Worm (Caenorhabditis elegans): Measurements from ENCODE around the gene pfn-2.

The pfn-2 gene

DNA sequence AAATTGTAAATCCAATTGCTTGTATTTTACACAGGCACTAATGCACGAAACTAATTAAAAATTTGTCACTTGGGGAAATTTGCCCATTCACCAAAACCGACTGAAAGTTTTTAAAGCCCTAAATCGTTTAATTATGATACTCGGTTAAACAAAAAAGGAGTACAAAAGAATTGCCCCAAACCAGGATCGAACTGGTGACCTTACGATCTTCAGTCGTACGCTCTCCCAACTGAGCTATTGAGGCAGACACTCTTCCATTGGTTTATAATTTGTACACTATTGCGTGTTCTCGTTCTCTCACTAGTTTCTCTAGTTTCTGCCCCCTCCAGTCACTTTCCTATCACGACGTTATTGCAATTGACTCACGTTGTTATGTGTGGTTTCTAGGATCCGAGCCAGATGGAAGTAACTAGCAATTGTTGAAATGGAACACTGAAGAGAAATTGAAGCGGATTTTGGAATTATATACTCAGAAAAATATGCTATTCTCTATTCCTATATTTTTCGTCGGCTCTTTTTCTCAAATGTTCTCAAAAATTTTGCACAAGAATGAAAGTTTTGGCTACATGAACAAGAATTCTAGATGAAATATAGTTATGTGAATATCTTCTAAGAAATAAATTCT lies 34.5 kb downstream of the pfn-2 start (continued):
- TF ChIP-seq hlh-17 (GFP tag; optimal IDR thresholded peaks at IDR 0.05; ENCODE audit: borderline replicate concordance): no peak
- TF ChIP-seq C16A3.4 (tag; optimal IDR thresholded peaks at IDR 0.05): peak; percentile 14
- peak; percentile 45 for TF ChIP-seq lir-3 (tag; optimal IDR thresholded peaks at IDR 0.05; ENCODE audit: poor library complexity)
- TF ChIP-seq unc-130 (tag; optimal IDR thresholded peaks at IDR 0.05): peak; percentile 38
- TF ChIP-seq pag-3 (tag; optimal IDR thresholded peaks at IDR 0.05; ENCODE audit: borderline replicate concordance, insufficient read depth): no peak
- no peak for TF ChIP-seq vab-15 (tag; optimal IDR thresholded peaks at IDR 0.05)
- TF ChIP-seq nhr-20 (tag; optimal IDR thresholded peaks at IDR 0.05): peak; percentile 48
- TF ChIP-seq fkh-8 (tag; optimal IDR thresholded peaks at IDR 0.05): no peak
- TF ChIP-seq lin-15B (tag; optimal IDR thresholded peaks at IDR 0.05): no peak
- peak; percentile 49 for TF ChIP-seq swsn-7 (tag; optimal IDR thresholded peaks at IDR 0.05)
- TF ChIP-seq grh-1 (GFP tag; IDR thresholded peaks at IDR 0.05): no peak
- TF ChIP-seq aha-1 (tag; optimal IDR thresholded peaks at IDR 0.05): no peak
- TF ChIP-seq Y116A8C.19 (tag; optimal IDR thresholded peaks at IDR 0.05; ENCODE audit: borderline replicate concordance): no peak
- no peak for TF ChIP-seq efl-3 (GFP tag; optimal IDR thresholded peaks at IDR 0.05)
- TF ChIP-seq sox-4 (tag; optimal IDR thresholded peaks at IDR 0.05): no peak
- TF ChIP-seq nhr-76 (tag; optimal IDR thresholded peaks at IDR 0.05): no peak
- no peak for TF ChIP-seq nhr-84 (tag; optimal IDR thresholded peaks at IDR 0.05)
- TF ChIP-seq rnt-1 (tag; optimal IDR thresholded peaks at IDR 0.05): peak; percentile 54
- peak in 1 of 2 experiments; percentile 5 for TF ChIP-seq efl-1 (optimal IDR thresholded peaks at IDR 0.05)
- peak in 1 of 2 experiments; percentile 90 for TF ChIP-seq efl-1 (GFP tag; optimal IDR thresholded peaks at IDR 0.05 in 1 of 2)
- no peak for TF ChIP-seq C34B4.2 (tag; optimal IDR thresholded peaks at IDR 0.05)
- TF ChIP-seq snu-23 (GFP tag; optimal IDR thresholded peaks at IDR 0.05): peak; percentile 68
- TF ChIP-seq egl-13 (tag; optimal IDR thresholded peaks at IDR 0.05): no peak
- no peak for TF ChIP-seq mab-9 (GFP tag; IDR thresholded peaks at IDR 0.05)
- no peak for TF ChIP-seq zag-1 (tag; optimal IDR thresholded peaks at IDR 0.05)
- no peak for TF ChIP-seq ets-5 (GFP tag; IDR thresholded peaks at IDR 0.05)
- TF ChIP-seq hlh-4 (tag; optimal IDR thresholded peaks at IDR 0.05): no peak
- TF ChIP-seq ztf-11 (tag; optimal IDR thresholded peaks at IDR 0.05): no peak
- TF ChIP-seq blmp-1 (tag; optimal IDR thresholded peaks at IDR 0.05): no peak
- no peak for TF ChIP-seq lin-39 (tag; optimal IDR thresholded peaks at IDR 0.05)
- no peak for TF ChIP-seq pax-3 (tag; optimal IDR thresholded peaks at IDR 0.05)
- TF ChIP-seq ceh-88 (GFP tag; IDR thresholded peaks at IDR 0.05): no peak
- peak; percentile 12 for TF ChIP-seq ztf-4 (tag; optimal IDR thresholded peaks at IDR 0.05)
- TF ChIP-seq dpl-1 (GFP tag; optimal IDR thresholded peaks at IDR 0.05): no peak
- TF ChIP-seq jun-1 (tag; optimal IDR thresholded peaks at IDR 0.05): no peak
- TF ChIP-seq egl-27 (tag; optimal IDR thresholded peaks at IDR 0.05): no peak
- TF ChIP-seq hpl-2 (GFP tag; optimal IDR thresholded peaks at IDR 0.05): no peak

DNA sequence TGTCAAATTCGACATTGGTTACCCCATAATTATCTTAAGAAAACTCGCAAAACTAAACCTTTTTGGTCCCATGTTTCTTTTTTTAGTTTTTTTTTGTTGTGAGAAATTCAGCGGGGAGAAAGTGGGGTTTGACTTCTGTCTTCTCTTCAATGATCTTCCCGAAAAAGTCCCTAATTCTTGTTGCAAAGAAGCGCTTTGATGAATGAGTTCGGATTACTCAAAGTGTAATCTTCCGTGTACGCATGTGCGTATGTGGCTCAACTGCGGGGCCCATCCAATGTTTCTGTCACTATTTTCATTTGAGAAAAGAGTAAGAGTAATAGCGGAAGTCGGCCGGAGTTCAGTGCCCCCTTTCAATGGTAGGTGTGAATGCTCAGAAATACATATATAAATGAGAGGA lies 42.7 kb downstream of the pfn-2 start:
- TF ChIP-seq snu-23 (GFP tag; optimal IDR thresholded peaks at IDR 0.05): no peak
- TF ChIP-seq nhr-85 (tag): no peak
- no peak for TF ChIP-seq skn-1 (tag; optimal IDR thresholded peaks at IDR 0.05)
- TF ChIP-seq dsc-1 (tag; optimal IDR thresholded peaks at IDR 0.05): no peak
- no peak for TF ChIP-seq unc-130 (tag; optimal IDR thresholded peaks at IDR 0.05)
- TF ChIP-seq C34B4.2 (tag; optimal IDR thresholded peaks at IDR 0.05): no peak
- no peak for TF ChIP-seq ceh-90 (tag; optimal IDR thresholded peaks at IDR 0.05)
- TF ChIP-seq vab-15 (tag; optimal IDR thresholded peaks at IDR 0.05): no peak
- TF ChIP-seq lin-14 (GFP tag; optimal IDR thresholded peaks at IDR 0.05): no peak
- TF ChIP-seq zag-1 (tag; optimal IDR thresholded peaks at IDR 0.05): no peak
- TF ChIP-seq lsy-2 (tag; optimal IDR thresholded peaks at IDR 0.05): no peak
- no peak for TF ChIP-seq tlp-1 (tag; optimal IDR thresholded peaks at IDR 0.05)
- no peak for TF ChIP-seq sptf-1 (tag; optimal IDR thresholded peaks at IDR 0.05)
- TF ChIP-seq lir-3 (tag; optimal IDR thresholded peaks at IDR 0.05; ENCODE audit: poor library complexity): no peak
- TF ChIP-seq nhr-77 (tag; optimal IDR thresholded peaks at IDR 0.05): no peak
- no peak for TF ChIP-seq snpc-4 (tag; optimal IDR thresholded peaks at IDR 0.05)
- no peak for TF ChIP-seq ceh-8 (GFP tag; optimal IDR thresholded peaks at IDR 0.05)
- TF ChIP-seq sox-4 (tag; optimal IDR thresholded peaks at IDR 0.05): no peak
- TF ChIP-seq blmp-1 (tag; optimal IDR thresholded peaks at IDR 0.05): no peak
